Fruit fly (Drosophila melanogaster) whole organism, larva: ENCODE measurements around the gene CG31482.

Experiments used
- noc ChIP-seq: fragments of 200-800 bp; sonication (Bioruptor generic); optimal IDR thresholded peaks from 3 replicates; lab custom pipeline; 2019; ENCODE audit warnings: missing biosample characterization, mild to moderate bottlenecking, missing genetic modification characterization, moderate library complexity

Gene CG31482

dm6 chr3R:6600942-6601341 lies at the start of gene CG31482:
TSS of gene CG31482 (plus strand) at chr3R:6601242.
- TF ChIP-seq noc (tag; lab: Kevin White, UChicago) = no peak

- no peak for TF ChIP-seq noc (tag; lab: Kevin White, UChicago)
Observed at dm6 chr3R:6560251-6560650, 40.8 kb upstream of the CG31482 start, which contains the start of gene CG1137. TSS of gene CG1137 (minus strand) at chr3R:6560351.

- TF ChIP-seq noc (tag; lab: Kevin White, UChicago) = no peak
Observed at dm6 chr3R:6568835-6569234, 32.2 kb upstream of the CG31482 start.

dm6 chr3R:6580484-6580883 lies 20.6 kb upstream of the CG31482 start, which contains the start of gene CG2336:
TSS of gene CG2336 (plus strand) at chr3R:6580784.
- TF ChIP-seq noc (tag; lab: Kevin White, UChicago) = no peak

dm6 chr3R:6593068-6593567 lies 7.9 kb upstream of the CG31482 start, which contains the start of gene dpr11:
TSS of gene dpr11 (minus strand) at chr3R:6593330.
- TF ChIP-seq noc (tag; lab: Kevin White, UChicago) = no peak

- TF ChIP-seq noc (tag; lab: Kevin White, UChicago) = no peak
Observed at dm6 chr3R:6597922-6598321, 3.1 kb upstream of the CG31482 start, which contains the start of gene CG1138. TSS of gene CG1138 (minus strand) at chr3R:6598022.

dm6 chr3R:6605142-6605541 lies 4.1 kb downstream of the CG31482 start:
- TF ChIP-seq noc (tag; lab: Kevin White, UChicago) = no peak

dm6 chr3R:6608814-6609213 lies 7.8 kb downstream of the CG31482 start, which contains the start of gene glob2:
TSS of gene glob2 (minus strand) at chr3R:6608914.
- no peak for TF ChIP-seq noc (tag; lab: Kevin White, UChicago)

- no peak for TF ChIP-seq noc (tag; lab: Kevin White, UChicago)
Observed at dm6 chr3R:6627800-6628199, 26.8 kb downstream of the CG31482 start, which contains the start of gene sowi. TSS of gene sowi (minus strand) at chr3R:6627900.

- TF ChIP-seq noc (tag; lab: Kevin White, UChicago) = no peak
Observed at dm6 chr3R:6629221-6629620, 28.2 kb downstream of the CG31482 start, which contains the start of gene CG15177. TSS of gene CG15177 (minus strand) at chr3R:6629321.

- no peak for TF ChIP-seq noc (tag; lab: Kevin White, UChicago)
Observed at dm6 chr3R:6629851-6630250, 28.8 kb downstream of the CG31482 start, which contains the start of gene sunz. TSS of gene sunz (plus strand) at chr3R:6630151.

dm6 chr3R:6640932-6641331 lies 39.9 kb downstream of the CG31482 start, which contains the start of gene CG31286:
TSS of gene CG31286 (plus strand) at chr3R:6641232.
- no peak for TF ChIP-seq noc (tag; lab: Kevin White, UChicago)

- TF ChIP-seq noc (tag; lab: Kevin White, UChicago) = no peak
Observed at dm6 chr3R:6644334-6644733, 43.3 kb downstream of the CG31482 start, which contains the start of gene Ass. TSS of gene Ass (minus strand) at chr3R:6644434.

dm6 chr3R:6646740-6647139 lies 45.7 kb downstream of the CG31482 start, which contains the start of gene Taf1:
TSS of gene Taf1 (plus strand) at chr3R:6646889.
- TF ChIP-seq noc (tag; lab: Kevin White, UChicago) = no peak
